Worm (Caenorhabditis elegans) whole organism, L4 larva: ENCODE data around the gene alh-2.

Experiments used
- F26F4.8 ChIP-seq: fragments of 200-800 bp; sonication (Bioruptor generic); conservative IDR thresholded peaks from 2 replicates; pipeline ENCODE4 v1.3.6; 2022; ENCODE audit warnings: missing genetic modification characterization, missing compliant biosample characterization
- ama-1 ChIP-seq: fragments of 150-350 bp; optimal IDR thresholded peaks from 2 replicates; lab custom pipeline; 2014; ENCODE audit warnings: inconsistent platforms, mixed read lengths
- dpl-1 ChIP-seq: fragments of 150-350 bp; optimal IDR thresholded peaks from 2 replicates; lab custom pipeline; 2014; ENCODE audit warnings: missing biosample characterization, missing genetic modification reagents, missing genetic modification characterization
- mes-2 ChIP-seq: sonication (generic microtip); optimal IDR thresholded peaks from 2 replicates; lab custom pipeline; 2016; ENCODE audit warnings: missing genotype, mild to moderate bottlenecking, missing genetic modification characterization, missing compliant biosample characterization; ENCODE audit not compliant: poor library complexity, severe bottlenecking
- mxl-3 ChIP-seq: fragments of 200-800 bp; sonication (Bioruptor generic); optimal IDR thresholded peaks from 2 replicates; lab custom pipeline; 2018; ENCODE audit warnings: mild to moderate bottlenecking, missing genetic modification characterization, missing compliant biosample characterization
- nhr-28 ChIP-seq: fragments of 150-350 bp; optimal IDR thresholded peaks from 2 replicates; lab custom pipeline; 2014; ENCODE audit warnings: missing biosample characterization, missing genetic modification characterization
- pha-4 ChIP-seq, 2 experiments: fragments of 150-350 bp in 1 of 2; fragments of 200-800 bp in 1 of 2; sonication (Bioruptor generic) in 1 of 2; IDR thresholded peaks in 1 of 2; optimal IDR thresholded peaks in 1 of 2; 2 replicates each; pipeline versions ENCODE4 v1.3.6 to Lab custom; 2014 to 2022; ENCODE audit warnings: missing genetic modification characterization in 2 of 2, missing genetic modification reagents in 2 of 2, missing biosample characterization in 1 of 2, missing compliant biosample characterization in 1 of 2
- php-3 ChIP-seq: fragments of 200-800 bp; sonication (Bioruptor generic); IDR thresholded peaks from 2 replicates; pipeline ENCODE4 v1.3.6; 2022; ENCODE audit warnings: missing genetic modification reagents, missing genetic modification characterization, missing compliant biosample characterization
- skn-1 ChIP-seq: fragments of 150-350 bp; optimal IDR thresholded peaks from 2 replicates; lab custom pipeline; 2014; ENCODE audit warnings: missing biosample characterization, missing genetic modification characterization
- unc-62 ChIP-seq, 3 experiments: fragments of 150-350 bp in 1 of 3; sonication (generic microtip); optimal IDR thresholded peaks in 2 of 3; peaks in 1 of 3; 1 replicate in 1 of 3; 2 replicates in 2 of 3; lab custom pipeline; 2014 to 2017; ENCODE audit warnings: missing biosample characterization in 3 of 3, missing genetic modification characterization in 3 of 3, missing genetic modification reagents in 3 of 3, missing genotype in 1 of 3

DNA sequence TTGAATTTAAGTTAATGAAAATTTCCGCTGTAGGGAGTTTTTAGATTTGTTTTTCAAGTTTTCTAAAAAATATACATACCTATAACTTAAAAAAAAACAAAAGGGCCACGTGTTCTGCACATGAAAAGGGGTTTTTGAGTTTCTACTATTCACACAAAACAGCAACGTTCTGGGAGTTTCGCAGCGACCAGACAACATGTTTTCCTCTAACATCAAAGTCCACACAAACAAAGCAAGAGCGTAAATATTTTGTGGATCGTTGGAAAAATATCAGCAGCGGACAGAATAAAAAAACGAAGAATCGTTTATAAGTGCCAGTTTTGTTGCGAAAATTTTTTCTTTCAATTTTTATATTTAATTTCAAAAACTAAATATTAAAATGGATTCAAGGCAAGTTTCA lies at the start of gene alh-2:
- TF ChIP-seq php-3 (no peak), pha-4 (GFP tag; IDR thresholded peaks at IDR 0.05; lab: Robert Waterston, UW) (no peak), pha-4 (tag; optimal IDR thresholded peaks at IDR 0.05; lab: Kevin White, UChicago) (no peak), mes-2 (tag; lab: Kevin White, UChicago) (no peak), ama-1 (lab: Kevin White, UChicago) (no peak), unc-62 (GFP tag; optimal IDR thresholded peaks at IDR 0.05 in 1 of 2; lab: Kevin White, UChicago) (no peak), unc-62 (tag; optimal IDR thresholded peaks at IDR 0.05; lab: Kevin White, UChicago) (no peak), skn-1 (tag; lab: Kevin White, UChicago) (no peak), F26F4.8 (GFP tag; lab: Robert Waterston, UW) (no peak), dpl-1 (GFP tag; lab: Kevin White, UChicago) (no peak), mxl-3 (GFP tag; lab: Kevin White, UChicago) (no peak), nhr-28 (tag; lab: Kevin White, UChicago) (no peak)
